In the genomic region with DNA sequence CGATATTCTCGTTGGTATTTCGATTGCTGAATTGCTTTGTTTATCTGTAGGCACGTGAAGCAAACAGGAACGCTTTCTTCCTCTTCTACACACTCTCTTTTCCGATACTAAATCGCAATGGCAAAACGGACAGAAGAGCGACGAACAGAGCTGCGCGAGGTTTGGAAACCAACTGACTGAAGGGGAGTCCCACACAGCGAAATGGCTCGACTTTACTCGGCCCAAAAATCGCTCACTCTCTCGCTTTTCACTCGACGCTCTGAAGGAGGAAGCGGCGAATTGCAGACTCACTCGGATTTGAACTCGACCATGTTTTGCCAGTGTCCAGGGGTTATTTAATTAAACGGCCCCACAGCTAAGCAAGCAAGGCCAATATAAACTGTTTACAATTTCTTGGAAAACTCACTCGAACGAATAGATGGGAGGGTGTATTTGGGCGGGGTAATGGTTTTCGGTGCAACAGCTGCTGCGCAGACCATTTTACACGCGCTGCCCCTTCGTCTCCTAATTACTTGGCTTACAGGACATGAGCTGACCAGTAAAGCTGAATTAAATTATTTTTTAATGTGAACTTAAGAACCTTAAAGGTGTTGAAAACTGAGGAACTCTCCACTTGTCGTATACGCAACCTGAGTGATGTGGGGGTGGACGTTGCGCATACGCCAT, we compare ENCODE assay signal across 2 fruit fly cellular contexts.
A peak's percentile ranks its signal among the peaks of the same experiment; 100 is the strongest.
TF ChIP-seq lines count a peak whose summit lies in the region.

A gene (minus strand): TSS at position 178 of the 666 bp plus-strand sequence.

- no peak for TF ChIP-seq CTCF in whole organism, embryonic (GFP tag; optimal IDR thresholded peaks at IDR 0.05; lab: Kevin White, UChicago)

TF ChIP-seq in whole organism, embryonic, 481 proteins besides CTCF, POLR2A, EP300 and RAD21 (continues in another document):
- no peak for TF ChIP-seq trh (GFP tag; optimal IDR thresholded peaks at IDR 0.05; lab: Kevin White, UChicago)
- TF ChIP-seq crc (GFP tag; optimal IDR thresholded peaks at IDR 0.05; lab: Kevin White, UChicago) = no peak
- TF ChIP-seq wdn (GFP tag; IDR thresholded peaks at IDR 0.05; lab: Robert Waterston, UW) = no peak
- no peak for TF ChIP-seq CG10543 (GFP tag; optimal IDR thresholded peaks at IDR 0.05; lab: Kevin White, UChicago)
- TF ChIP-seq dm (GFP tag; optimal IDR thresholded peaks at IDR 0.05; lab: Kevin White, UChicago) = no peak
- TF ChIP-seq MBD-R2 (GFP tag; IDR thresholded peaks at IDR 0.05; lab: Robert Waterston, UW) = no peak
- TF ChIP-seq CG17385 (GFP tag; optimal IDR thresholded peaks at IDR 0.05; lab: Kevin White, UChicago) = peak; percentile 26
- TF ChIP-seq CG5953 (GFP tag; IDR thresholded peaks at IDR 0.05; lab: Robert Waterston, UW) = no peak
- no peak for TF ChIP-seq lmd (GFP tag; IDR thresholded peaks at IDR 0.05; lab: Robert Waterston, UW)
- no peak for TF ChIP-seq HmgD (GFP tag; optimal IDR thresholded peaks at IDR 0.05; lab: Kevin White, UChicago)
- TF ChIP-seq scrt (GFP tag; optimal IDR thresholded peaks at IDR 0.05; lab: Kevin White, UChicago) = peak; percentile 75
- peak; percentile 49; the same call in 1 of the 2 replicates for TF ChIP-seq onecut (GFP tag; IDR thresholded peaks at IDR 0.05; lab: Robert Waterston, UW)
- no peak for TF ChIP-seq CG17328 (GFP tag; IDR thresholded peaks at IDR 0.05; lab: Robert Waterston, UW)
- no peak for TF ChIP-seq pzg (GFP tag; optimal IDR thresholded peaks at IDR 0.05; lab: Kevin White, UChicago)
- TF ChIP-seq CG15073 (GFP tag; optimal IDR thresholded peaks at IDR 0.05; lab: Kevin White, UChicago) = no peak
- no peak for TF ChIP-seq gfzf (GFP tag; optimal IDR thresholded peaks at IDR 0.05; lab: Kevin White, UChicago)
- TF ChIP-seq ttk (GFP tag; IDR thresholded peaks at IDR 0.05; lab: Robert Waterston, UW) = no peak
- no peak for TF ChIP-seq vfl (GFP tag; optimal IDR thresholded peaks at IDR 0.05; lab: Kevin White, UChicago)
- no peak for TF ChIP-seq dati (GFP tag; IDR thresholded peaks at IDR 0.05; lab: Robert Waterston, UW)
- no peak for TF ChIP-seq CG11093 (GFP tag; IDR thresholded peaks at IDR 0.05; lab: Robert Waterston, UW)
- 0 out of 4 replicates have a peak, but pooled peaks have one; percentile 57 for TF ChIP-seq chinmo (GFP tag; IDR thresholded peaks at IDR 0.05; lab: Robert Waterston, UW; ENCODE audit: partially characterized antibody)
- TF ChIP-seq Fer1 (GFP tag; optimal IDR thresholded peaks at IDR 0.05; lab: Kevin White, UChicago) = peak; percentile 32
- no peak for TF ChIP-seq CG11723 (GFP tag; optimal IDR thresholded peaks at IDR 0.05; lab: Kevin White, UChicago)
- no peak for TF ChIP-seq esg (GFP tag; conservative IDR thresholded peaks at IDR 0.05; lab: Robert Waterston, UW)
- TF ChIP-seq Usf (GFP tag; optimal IDR thresholded peaks at IDR 0.05; lab: Kevin White, UChicago) = no peak
- no peak for TF ChIP-seq HLH4C (GFP tag; IDR thresholded peaks at IDR 0.05; lab: Robert Waterston, UW; ENCODE audit: partially characterized antibody)
- TF ChIP-seq cwo (GFP tag; optimal IDR thresholded peaks at IDR 0.05; lab: Kevin White, UChicago) = peak; percentile 27
- peak in 1 of 2 experiments; percentile 28 for TF ChIP-seq Trl (optimal IDR thresholded peaks at IDR 0.05; lab: Kevin White, UChicago)
- TF ChIP-seq Trl (GFP tag; optimal IDR thresholded peaks at IDR 0.05; lab: Kevin White, UChicago) = no peak
- no peak for TF ChIP-seq gem (tag; optimal IDR thresholded peaks at IDR 0.05; lab: Kevin White, UChicago)
- TF ChIP-seq Med (GFP tag; lab: Kevin White, UChicago) = peak; percentile 60
- TF ChIP-seq CG31365 (tag; optimal IDR thresholded peaks at IDR 0.05; lab: Kevin White, UChicago) = no peak
- peak; percentile 14 for TF ChIP-seq Jarid2 (GFP tag; optimal IDR thresholded peaks at IDR 0.05; lab: Kevin White, UChicago)
- TF ChIP-seq crp (GFP tag; optimal IDR thresholded peaks at IDR 0.05; lab: Kevin White, UChicago) = no peak
- TF ChIP-seq CG14965 (GFP tag; optimal IDR thresholded peaks at IDR 0.05; lab: Kevin White, UChicago; ENCODE audit: borderline replicate concordance) = no peak
- TF ChIP-seq z (GFP tag; IDR thresholded peaks at IDR 0.05; lab: Robert Waterston, UW) = peak; percentile 92
- TF ChIP-seq abd-A (tag; optimal IDR thresholded peaks at IDR 0.05; lab: Kevin White, UChicago) = peak; percentile 87
- peak; percentile 38; the same call in 1 of the 2 replicates for TF ChIP-seq Bgb (GFP tag; IDR thresholded peaks at IDR 0.05; lab: Robert Waterston, UW; ENCODE audit: partially characterized antibody)
- no peak for TF ChIP-seq ssp (GFP tag; IDR thresholded peaks at IDR 0.05; lab: Robert Waterston, UW)
- 0 out of 3 replicates have a peak, but pooled peaks have one; percentile 27 for TF ChIP-seq so (GFP tag; IDR thresholded peaks at IDR 0.05; lab: Robert Waterston, UW)
- no peak for TF ChIP-seq unpg (GFP tag; optimal IDR thresholded peaks at IDR 0.05; lab: Kevin White, UChicago)

TF ChIP-seq in whole organism, wandering third instar larva, 38 proteins besides CTCF, POLR2A, EP300 and RAD21:
- TF ChIP-seq usp (GFP tag; optimal IDR thresholded peaks at IDR 0.05; lab: Kevin White, UChicago) (no peak), psq (GFP tag; optimal IDR thresholded peaks at IDR 0.05; lab: Kevin White, UChicago) (no peak), Rel (GFP tag; optimal IDR thresholded peaks at IDR 0.05; lab: Kevin White, UChicago) (no peak), Rel (tag; optimal IDR thresholded peaks at IDR 0.05; lab: Kevin White, UChicago) (peak; percentile 64)
